Fruit fly (Drosophila melanogaster): ENCODE data around the gene nAChRbeta3.
A peak's percentile ranks its signal among the peaks of the same experiment; 100 is the strongest.

The nAChRbeta3 gene

dm6 chr2L:521940-522632 is 22.8 kb upstream of the nAChRbeta3 start (continued):
- TF ChIP-seq schlank (tag; optimal IDR thresholded peaks at IDR 0.05), result no peak
- no peak for TF ChIP-seq Taf1 (GFP tag; IDR thresholded peaks at IDR 0.05)
- peak; percentile 45 for TF ChIP-seq maf-S (GFP tag; optimal IDR thresholded peaks at IDR 0.05)
- TF ChIP-seq D (optimal IDR thresholded peaks at IDR 0.05), result no peak
- TF ChIP-seq D (GFP tag; optimal IDR thresholded peaks at IDR 0.05), result peak; percentile 82
- peak; percentile 79; the same call in 3 of the 4 replicates for TF ChIP-seq Gug (GFP tag; IDR thresholded peaks at IDR 0.05)
- TF ChIP-seq CG11696 (GFP tag; IDR thresholded peaks at IDR 0.05), result peak; percentile 53; the same call in 1 of the 2 replicates
- TF ChIP-seq HHEX (GFP tag; optimal IDR thresholded peaks at IDR 0.05), result peak; percentile 71
- peak; percentile 81 for TF ChIP-seq croc (GFP tag; conservative IDR thresholded peaks at IDR 0.05)
- TF ChIP-seq ranshi (GFP tag; IDR thresholded peaks at IDR 0.05), result peak; percentile 76
- TF ChIP-seq H15 (GFP tag; IDR thresholded peaks at IDR 0.05), result peak; percentile 91
- no peak for TF ChIP-seq Dref (GFP tag; IDR thresholded peaks at IDR 0.05)
- TF ChIP-seq dmrt11E (tag; optimal IDR thresholded peaks at IDR 0.05), result peak; percentile 90
- TF ChIP-seq CG6254 (GFP tag; optimal IDR thresholded peaks at IDR 0.05), result peak; percentile 77
- peak; percentile 0 for TF ChIP-seq caup (GFP tag; optimal IDR thresholded peaks at IDR 0.05; ENCODE audit: severe bottlenecking)
- peak; percentile 81 for TF ChIP-seq CG10267 (tag; optimal IDR thresholded peaks at IDR 0.05)
- peak; percentile 74 for TF ChIP-seq jing (GFP tag; optimal IDR thresholded peaks at IDR 0.05)
- TF ChIP-seq usp (GFP tag; optimal IDR thresholded peaks at IDR 0.05), result no peak
- TF ChIP-seq Optix (GFP tag; IDR thresholded peaks at IDR 0.05), result peak; percentile 85
- TF ChIP-seq tap (tag; optimal IDR thresholded peaks at IDR 0.05), result peak; percentile 80
- no peak for TF ChIP-seq Dbx (GFP tag; IDR thresholded peaks at IDR 0.05)
- TF ChIP-seq D19B (GFP tag; optimal IDR thresholded peaks at IDR 0.05), result peak; percentile 98
- peak; percentile 24 for TF ChIP-seq ash1 (GFP tag; optimal IDR thresholded peaks at IDR 0.05)
- TF ChIP-seq Ravus (GFP tag; IDR thresholded peaks at IDR 0.05), result peak; percentile 28
- peak; percentile 46 for TF ChIP-seq ewg (GFP tag; optimal IDR thresholded peaks at IDR 0.05)
- peak; percentile 81 for TF ChIP-seq ase (GFP tag; IDR thresholded peaks at IDR 0.05)
- peak; percentile 62 for TF ChIP-seq tio (GFP tag; optimal IDR thresholded peaks at IDR 0.05)
- TF ChIP-seq insv (GFP tag; optimal IDR thresholded peaks at IDR 0.05), result no peak
- peak; percentile 29 for TF ChIP-seq CG4707 (GFP tag; optimal IDR thresholded peaks at IDR 0.05)
- peak in 1 of 2 experiments; percentile 66 for TF ChIP-seq dpn (GFP tag; optimal IDR thresholded peaks at IDR 0.05)
- peak; percentile 90 for TF ChIP-seq fd96Cb (tag; optimal IDR thresholded peaks at IDR 0.05)
- no peak for TF ChIP-seq en (GFP tag; optimal IDR thresholded peaks at IDR 0.05)
- peak; percentile 76 for TF ChIP-seq dysf (GFP tag; IDR thresholded peaks at IDR 0.05)
- TF ChIP-seq CG33557 (GFP tag; optimal IDR thresholded peaks at IDR 0.05), result peak; percentile 49
- TF ChIP-seq pros (GFP tag; optimal IDR thresholded peaks at IDR 0.05), result peak; percentile 87
- no peak for TF ChIP-seq eyg (GFP tag; optimal IDR thresholded peaks at IDR 0.05)
- TF ChIP-seq amos (GFP tag; IDR thresholded peaks at IDR 0.05; ENCODE audit: partially characterized antibody), result no peak
- TF ChIP-seq CG17802 (tag; optimal IDR thresholded peaks at IDR 0.05), result peak; percentile 60
- peak; percentile 72 for TF ChIP-seq CG2889 (GFP tag; IDR thresholded peaks at IDR 0.05)
- peak; percentile 24 to 45 for TF ChIP-seq Trl (optimal IDR thresholded peaks at IDR 0.05)
- peak; percentile 32 for TF ChIP-seq Trl (GFP tag; optimal IDR thresholded peaks at IDR 0.05)
- TF ChIP-seq CG9215 (GFP tag; IDR thresholded peaks at IDR 0.05), result peak; percentile 47
- no peak for TF ChIP-seq CG4328 (GFP tag; optimal IDR thresholded peaks at IDR 0.05)
- peak; percentile 25 for TF ChIP-seq CrebB (tag; optimal IDR thresholded peaks at IDR 0.05)
- TF ChIP-seq Blimp-1 (GFP tag; optimal IDR thresholded peaks at IDR 0.05), result peak; percentile 84
- TF ChIP-seq CG8944 (GFP tag; optimal IDR thresholded peaks at IDR 0.05), result peak; percentile 38
- no peak for TF ChIP-seq CG13624 (GFP tag; optimal IDR thresholded peaks at IDR 0.05)
- no peak for TF ChIP-seq crp (GFP tag; optimal IDR thresholded peaks at IDR 0.05)
- TF ChIP-seq Fer1 (GFP tag; optimal IDR thresholded peaks at IDR 0.05), result peak; percentile 77
- TF ChIP-seq CG13894 (tag; optimal IDR thresholded peaks at IDR 0.05), result no peak

Data from whole organism, embryonic.